Worm (Caenorhabditis elegans) whole organism, late embryonic: ENCODE results near the gene sucl-1.

Source experiments
- K02D7.2 ChIP-seq: sonication (generic microtip); optimal IDR thresholded peaks from 2 replicates; lab custom pipeline; 2017; ENCODE audit warnings: mild to moderate bottlenecking, missing genetic modification characterization, missing compliant biosample characterization
- K09A11.1 ChIP-seq: sonication (generic microtip); optimal IDR thresholded peaks from 2 replicates; lab custom pipeline; 2017; ENCODE audit warnings: antibody characterized with exemption, mild to moderate bottlenecking, missing genetic modification characterization, missing compliant biosample characterization; ENCODE audit not compliant: insufficient read depth
- Y22D7AL.16 ChIP-seq: sonication (generic microtip); optimal IDR thresholded peaks from 2 replicates; lab custom pipeline; 2016; ENCODE audit warnings: missing genetic modification characterization, missing compliant biosample characterization
- ama-1 ChIP-seq: fragments of 150-350 bp; optimal IDR thresholded peaks from 2 replicates; lab custom pipeline; 2014
- ceh-18 ChIP-seq: sonication (generic microtip); optimal IDR thresholded peaks from 2 replicates; lab custom pipeline; 2016; ENCODE audit warnings: missing genetic modification characterization, missing compliant biosample characterization
- ceh-22 ChIP-seq: sonication (generic microtip); optimal IDR thresholded peaks from 2 replicates; lab custom pipeline; 2017; ENCODE audit warnings: missing biosample characterization, missing genetic modification characterization
- ceh-24 ChIP-seq: sonication (generic microtip); optimal IDR thresholded peaks from 2 replicates; lab custom pipeline; 2016; ENCODE audit warnings: mild to moderate bottlenecking, missing genetic modification characterization, missing compliant biosample characterization
- ceh-30 ChIP-seq: fragments of 150-350 bp; optimal IDR thresholded peaks from 2 replicates; lab custom pipeline; 2014; ENCODE audit warnings: missing biosample characterization, missing genetic modification characterization
- ceh-31 ChIP-seq: sonication (generic microtip); optimal IDR thresholded peaks from 2 replicates; lab custom pipeline; 2016; ENCODE audit warnings: missing genetic modification characterization, missing compliant biosample characterization
- ceh-45 ChIP-seq: fragments of 200-800 bp; sonication (Bioruptor generic); IDR thresholded peaks from 2 replicates; pipeline ENCODE4 v1.3.6; 2022; ENCODE audit warnings: missing genetic modification reagents, missing genetic modification characterization, missing compliant biosample characterization
- ceh-48 ChIP-seq: sonication (generic microtip); optimal IDR thresholded peaks from 2 replicates; lab custom pipeline; 2016; ENCODE audit warnings: missing genetic modification characterization, inconsistent platforms, missing compliant biosample characterization
- ceh-6 ChIP-seq: fragments of 200-800 bp; sonication (Bioruptor generic); optimal IDR thresholded peaks from 2 replicates; lab custom pipeline; 2018; ENCODE audit warnings: mild to moderate bottlenecking, missing genetic modification characterization, missing compliant biosample characterization
- ceh-9 ChIP-seq: sonication (generic microtip); optimal IDR thresholded peaks from 2 replicates; lab custom pipeline; 2016; ENCODE audit warnings: mild to moderate bottlenecking, missing genetic modification characterization, inconsistent platforms, missing compliant biosample characterization
- che-1 ChIP-seq: sonication (generic microtip); optimal IDR thresholded peaks from 2 replicates; lab custom pipeline; 2016; ENCODE audit warnings: mild to moderate bottlenecking, missing genetic modification characterization, missing compliant biosample characterization
- dmd-4 ChIP-seq: sonication (generic microtip); optimal IDR thresholded peaks from 2 replicates; lab custom pipeline; 2016; ENCODE audit warnings: borderline replicate concordance, missing genetic modification characterization, missing compliant biosample characterization
- dve-1 ChIP-seq: sonication (generic microtip); optimal IDR thresholded peaks from 2 replicates; lab custom pipeline; 2017; ENCODE audit warnings: antibody characterized with exemption, mild to moderate bottlenecking, missing genetic modification characterization, missing compliant biosample characterization
- elt-4 ChIP-seq: sonication (generic microtip); optimal IDR thresholded peaks from 2 replicates; lab custom pipeline; 2016; ENCODE audit warnings: missing genetic modification characterization, missing compliant biosample characterization
- fkh-10 ChIP-seq: fragments of 150-350 bp; optimal IDR thresholded peaks from 2 replicates; lab custom pipeline; 2014; ENCODE audit warnings: missing biosample characterization, missing genetic modification reagents, missing genetic modification characterization
- fkh-6 ChIP-seq: sonication (generic microtip); optimal IDR thresholded peaks from 2 replicates; lab custom pipeline; 2016; ENCODE audit warnings: missing genetic modification characterization, missing compliant biosample characterization
- hlh-15 ChIP-seq: sonication (generic microtip); optimal IDR thresholded peaks from 2 replicates; lab custom pipeline; 2016; ENCODE audit warnings: missing genetic modification characterization, missing compliant biosample characterization
- lim-6 ChIP-seq: sonication (generic microtip); optimal IDR thresholded peaks from 2 replicates; lab custom pipeline; 2016; ENCODE audit warnings: missing genetic modification characterization, missing compliant biosample characterization
- lin-11 ChIP-seq: fragments of 200-800 bp; sonication (Bioruptor generic); optimal IDR thresholded peaks from 2 replicates; lab custom pipeline; 2018; ENCODE audit warnings: mild to moderate bottlenecking, missing genetic modification characterization, missing compliant biosample characterization
- mec-3 ChIP-seq: sonication (generic microtip); optimal IDR thresholded peaks from 2 replicates; lab custom pipeline; 2016; ENCODE audit warnings: borderline replicate concordance, missing genetic modification characterization, missing compliant biosample characterization
- nfya-1 ChIP-seq: sonication (generic microtip); optimal IDR thresholded peaks from 2 replicates; lab custom pipeline; 2017; ENCODE audit warnings: missing genetic modification characterization, mild to moderate bottlenecking, missing compliant biosample characterization, antibody characterized with exemption, moderate library complexity
- nhr-11 ChIP-seq: fragments of 150-350 bp; optimal IDR thresholded peaks from 2 replicates; lab custom pipeline; 2014; ENCODE audit warnings: missing biosample characterization, missing genetic modification characterization
- nhr-232 ChIP-seq: sonication (generic microtip); optimal IDR thresholded peaks from 2 replicates; lab custom pipeline; 2016; ENCODE audit warnings: missing genetic modification characterization, missing compliant biosample characterization
- odd-2 ChIP-seq: sonication (generic microtip); optimal IDR thresholded peaks from 2 replicates; lab custom pipeline; 2017; ENCODE audit warnings: antibody characterized with exemption, mild to moderate bottlenecking, missing genetic modification characterization, missing compliant biosample characterization
- pat-9 ChIP-seq: fragments of 200-800 bp; sonication (Bioruptor generic); optimal IDR thresholded peaks from 2 replicates; lab custom pipeline; 2018; ENCODE audit warnings: mild to moderate bottlenecking, missing genetic modification characterization, moderate library complexity, missing compliant biosample characterization
- pha-2 ChIP-seq: sonication (generic microtip); optimal IDR thresholded peaks from 2 replicates; lab custom pipeline; 2017; ENCODE audit warnings: mild to moderate bottlenecking, missing genetic modification characterization, missing compliant biosample characterization
- pha-4 ChIP-seq: fragments of 150-350 bp; optimal IDR thresholded peaks from 2 replicates; lab custom pipeline; 2018; ENCODE audit warnings: missing biosample characterization, missing genetic modification reagents, missing genetic modification characterization
- pqm-1 ChIP-seq: sonication (generic microtip); optimal IDR thresholded peaks from 2 replicates; lab custom pipeline; 2016; ENCODE audit warnings: missing genetic modification characterization, missing compliant biosample characterization
- pros-1 ChIP-seq: fragments of 150-350 bp; optimal IDR thresholded peaks from 2 replicates; lab custom pipeline; 2014; ENCODE audit warnings: missing biosample characterization, missing genetic modification reagents, missing genetic modification characterization
- ref-2 ChIP-seq: sonication (generic microtip); optimal IDR thresholded peaks from 2 replicates; lab custom pipeline; 2016; ENCODE audit warnings: missing genetic modification characterization, missing compliant biosample characterization
- sox-2 ChIP-seq: fragments of 200-800 bp; sonication (Bioruptor generic); IDR thresholded peaks from 2 replicates; pipeline ENCODE4 v1.3.6; 2022; ENCODE audit warnings: missing genetic modification reagents, missing genetic modification characterization, missing compliant biosample characterization
- sox-4 ChIP-seq: sonication (generic microtip); optimal IDR thresholded peaks from 2 replicates; lab custom pipeline; 2017; ENCODE audit warnings: mild to moderate bottlenecking, missing genetic modification characterization, inconsistent platforms, missing compliant biosample characterization
- tbx-2 ChIP-seq: sonication (generic microtip); optimal IDR thresholded peaks from 2 replicates; lab custom pipeline; 2016; ENCODE audit warnings: missing genetic modification characterization, missing compliant biosample characterization
- ttx-3 ChIP-seq: sonication (generic microtip); optimal IDR thresholded peaks from 2 replicates; lab custom pipeline; 2016; ENCODE audit warnings: missing genetic modification reagents, missing genetic modification characterization, missing compliant biosample characterization
- unc-3 ChIP-seq, 2 experiments: fragments of 200-800 bp in 1 of 2; sonication (Bioruptor generic) in 1 of 2; sonication (generic microtip) in 1 of 2; conservative IDR thresholded peaks in 1 of 2; optimal IDR thresholded peaks in 1 of 2; 2 replicates each; pipeline versions ENCODE4 v1.3.6 to Lab custom; 2016 to 2022; ENCODE audit warnings: missing compliant biosample characterization in 2 of 2, missing genetic modification characterization in 2 of 2, missing genetic modification reagents in 1 of 2
- unc-42 ChIP-seq: sonication (generic microtip); optimal IDR thresholded peaks from 2 replicates; lab custom pipeline; 2016; ENCODE audit warnings: missing genotype, missing genetic modification characterization, missing compliant biosample characterization
- unc-86 ChIP-seq: sonication (generic microtip); optimal IDR thresholded peaks from 2 replicates; lab custom pipeline; 2016; ENCODE audit warnings: missing genetic modification characterization, missing compliant biosample characterization
- zip-5 ChIP-seq: sonication (generic microtip); optimal IDR thresholded peaks from 2 replicates; lab custom pipeline; 2016; ENCODE audit warnings: missing genetic modification characterization, missing compliant biosample characterization
- ztf-16 ChIP-seq: sonication (generic microtip); optimal IDR thresholded peaks from 2 replicates; lab custom pipeline; 2017; ENCODE audit warnings: missing genetic modification characterization, missing compliant biosample characterization

sucl-1 gene

DNA sequence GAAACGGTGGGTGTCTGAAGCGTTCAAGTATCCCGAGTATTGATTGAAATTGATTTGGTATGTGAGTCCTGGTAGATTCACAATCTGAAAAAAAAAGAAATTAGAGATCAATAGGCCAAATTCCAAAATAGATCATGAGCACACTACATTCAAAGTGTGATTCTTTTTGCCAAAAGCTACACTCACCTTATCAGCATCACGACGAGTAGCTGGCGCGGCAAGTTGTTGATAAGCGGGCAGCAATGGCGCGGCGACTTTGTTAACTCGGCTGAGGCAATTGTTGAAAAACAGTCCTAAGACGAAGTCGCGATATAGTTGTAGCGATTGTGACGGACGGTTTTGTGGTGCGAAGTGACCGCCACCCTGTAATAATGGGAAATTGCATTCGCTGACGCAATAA is 15.2 kb downstream of the sucl-1 start:
- TF ChIP-seq pros-1 (tag; lab: Kevin White, UChicago) = no peak
- TF ChIP-seq fkh-6 (tag; lab: Kevin White, UChicago) = no peak
- no peak for TF ChIP-seq nfya-1 (tag; lab: Kevin White, UChicago)
- no peak for TF ChIP-seq K02D7.2 (tag; lab: Kevin White, UChicago)
- no peak for TF ChIP-seq dmd-4 (tag; lab: Kevin White, UChicago)
- no peak for TF ChIP-seq lim-6 (tag; lab: Kevin White, UChicago)
- no peak for TF ChIP-seq dve-1 (tag; lab: Kevin White, UChicago)
- no peak for TF ChIP-seq unc-86 (tag; lab: Kevin White, UChicago)
- no peak for TF ChIP-seq ceh-24 (tag; lab: Kevin White, UChicago)
- TF ChIP-seq pha-2 (tag; lab: Kevin White, UChicago) = no peak
- TF ChIP-seq ceh-31 (tag; lab: Kevin White, UChicago) = no peak
- no peak for TF ChIP-seq unc-42 (tag; lab: Kevin White, UChicago)
- no peak for TF ChIP-seq ceh-18 (tag; lab: Kevin White, UChicago)
- no peak for TF ChIP-seq ama-1 (lab: Kevin White, UChicago)
- no peak for TF ChIP-seq nhr-232
- TF ChIP-seq ceh-45 = no peak
- no peak for TF ChIP-seq Y22D7AL.16 (tag; lab: Kevin White, UChicago)
- no peak for TF ChIP-seq elt-4
- TF ChIP-seq ceh-30 = no peak

DNA sequence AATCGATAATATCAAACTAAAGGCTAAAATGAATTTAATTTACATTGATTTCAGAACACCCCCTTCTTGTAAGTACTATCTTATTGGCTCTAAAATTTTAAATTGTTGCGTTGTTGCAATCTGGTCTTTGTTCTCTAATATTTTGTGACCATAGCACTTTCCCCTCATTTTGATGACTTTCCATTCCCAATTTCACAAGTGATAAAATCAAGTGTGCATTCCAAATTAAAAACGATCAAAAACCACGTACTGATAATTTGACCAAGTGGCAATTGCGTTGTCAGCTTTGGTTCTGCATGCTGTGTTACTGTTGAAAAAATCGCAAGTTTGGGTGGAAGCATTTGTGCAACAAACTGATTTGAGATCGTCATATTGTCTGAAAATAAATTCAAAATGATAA is 16.5 kb downstream of the sucl-1 start:
- TF ChIP-seq nfya-1 (tag; lab: Kevin White, UChicago) (no peak), ceh-9 (no peak), lin-11 (tag; lab: Kevin White, UChicago) (no peak), ceh-48 (tag; lab: Kevin White, UChicago) (no peak), ceh-22 (tag; lab: Kevin White, UChicago) (no peak), ama-1 (lab: Kevin White, UChicago) (no peak), ceh-31 (tag; lab: Kevin White, UChicago) (no peak), zip-5 (tag; lab: Kevin White, UChicago) (no peak), ceh-6 (GFP tag; lab: Kevin White, UChicago) (no peak), pha-4 (no peak), pros-1 (tag; lab: Kevin White, UChicago) (no peak), K09A11.1 (tag; lab: Kevin White, UChicago) (no peak), odd-2 (no peak), pha-2 (tag; lab: Kevin White, UChicago) (no peak), nhr-11 (tag; lab: Kevin White, UChicago) (no peak)

DNA sequence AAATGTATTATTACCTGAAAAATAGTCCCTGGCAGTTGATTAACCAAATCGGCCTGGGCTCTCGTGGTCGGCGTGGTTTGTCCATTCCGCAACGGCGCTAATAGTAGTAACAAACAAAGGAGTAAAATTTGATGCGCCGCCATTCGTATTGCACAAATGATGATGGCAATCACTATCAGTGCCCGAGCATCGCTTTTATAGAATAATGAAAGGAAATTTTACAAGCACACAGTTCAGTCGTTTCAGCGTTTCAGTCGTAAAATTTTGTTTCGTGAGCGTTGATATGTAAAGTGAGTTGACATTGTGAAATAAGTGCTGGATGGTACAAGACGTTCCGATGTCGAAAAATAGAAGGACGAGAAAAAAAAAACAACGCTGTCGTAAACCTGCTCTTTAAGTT is 17.9 kb downstream of the sucl-1 start, which contains the start of gene Y16B4A.2:
Gene Y16B4A.2 (minus strand): TSS at position 170 of the 400 bp plus-strand sequence.
- no peak for TF ChIP-seq mec-3
- no peak for TF ChIP-seq ttx-3 (tag; lab: Kevin White, UChicago)
- TF ChIP-seq pat-9 (tag; lab: Kevin White, UChicago) = no peak
- TF ChIP-seq nhr-11 (tag; lab: Kevin White, UChicago) = no peak

DNA sequence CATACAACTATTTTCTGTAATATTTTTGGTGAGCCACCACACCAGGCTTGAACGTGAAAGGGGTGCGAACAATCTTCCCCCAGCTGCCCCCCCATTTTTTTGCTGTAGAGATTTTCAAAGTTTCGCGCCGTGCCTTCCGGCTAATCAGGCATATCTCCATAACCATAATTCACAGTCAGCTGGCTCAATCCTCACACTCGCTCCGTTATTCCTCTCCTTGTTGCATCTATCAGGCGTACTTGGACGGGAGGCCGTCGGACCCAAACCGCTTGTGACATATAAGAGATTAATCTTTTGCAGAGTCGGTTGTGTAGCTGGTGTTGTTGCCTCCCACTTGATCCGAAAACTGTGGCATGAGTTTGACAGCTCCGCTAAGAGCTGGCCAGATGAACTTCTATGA is 19.4 kb downstream of the sucl-1 start, which contains the start of gene unc-3:
Gene unc-3 (plus strand): TSS at position 301 of the 400 bp plus-strand sequence.
- TF ChIP-seq pat-9 (tag; lab: Kevin White, UChicago) (no peak), ceh-30 (no peak), dmd-4 (tag; lab: Kevin White, UChicago) (no peak), che-1 (tag; lab: Kevin White, UChicago) (no peak), sox-4 (tag; lab: Kevin White, UChicago) (no peak), sox-2 (GFP tag; lab: Robert Waterston, UW) (no peak), ceh-18 (tag; lab: Kevin White, UChicago) (no peak), pqm-1 (no peak), hlh-15 (no peak), zip-5 (tag; lab: Kevin White, UChicago) (no peak), lin-11 (tag; lab: Kevin White, UChicago) (no peak), ceh-24 (tag; lab: Kevin White, UChicago) (no peak), unc-3 (GFP tag; conservative IDR thresholded peaks at IDR 0.05; lab: Robert Waterston, UW) (no peak), unc-3 (tag; optimal IDR thresholded peaks at IDR 0.05; lab: Kevin White, UChicago) (no peak), ref-2 (tag; lab: Kevin White, UChicago) (no peak), fkh-10 (GFP tag; lab: Kevin White, UChicago) (no peak), K02D7.2 (tag; lab: Kevin White, UChicago) (no peak), ztf-16 (tag; lab: Kevin White, UChicago) (no peak), tbx-2 (no peak)
